Worm (Caenorhabditis elegans) whole organism, midembryonic: ENCODE measurements around the gene aat-2.

Experiments used
- flt-1 ChIP-seq: fragments of 200-800 bp; sonication (Bioruptor generic); IDR thresholded peaks from 2 replicates; pipeline ENCODE4 v1.3.6; 2022; ENCODE audit warnings: missing genetic modification characterization, missing compliant biosample characterization
- klf-2 ChIP-seq: fragments of 200-800 bp; sonication (Bioruptor generic); conservative IDR thresholded peaks from 2 replicates; pipeline ENCODE4 v1.3.6; 2022; ENCODE audit warnings: missing genetic modification reagents, missing genetic modification characterization, missing compliant biosample characterization
- tab-1 ChIP-seq: fragments of 200-800 bp; sonication (Bioruptor generic); IDR thresholded peaks from 2 replicates; pipeline ENCODE4 v1.3.6; 2022; ENCODE audit warnings: missing genetic modification characterization, missing compliant biosample characterization
- ztf-29 ChIP-seq: fragments of 200-800 bp; sonication (Bioruptor generic); IDR thresholded peaks from 2 replicates; pipeline ENCODE4 v1.3.6; 2022; ENCODE audit warnings: missing genetic modification reagents, missing genetic modification characterization, missing compliant biosample characterization

DNA sequence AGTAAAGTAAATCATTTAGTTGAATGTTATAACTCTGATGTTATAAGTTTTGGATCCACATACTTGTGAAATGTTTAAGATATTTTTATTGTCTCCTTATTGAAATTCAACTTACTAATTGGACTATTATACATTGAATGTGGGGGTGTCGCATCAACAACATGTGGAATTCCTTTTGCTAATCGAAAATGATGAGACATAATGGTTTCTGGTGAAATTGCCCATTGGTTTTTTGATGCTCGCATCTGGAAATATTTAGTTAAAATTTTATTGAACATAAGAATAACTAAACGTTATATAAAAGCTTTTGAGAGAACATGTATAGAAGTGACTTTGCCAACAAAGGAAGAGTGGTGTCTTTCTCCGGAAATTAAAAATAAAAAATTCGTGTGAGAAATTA, 45.8 kb upstream of the aat-2 start, which contains the start of gene ZK682.7:
- no peak for TF ChIP-seq klf-2 (GFP tag; lab: Robert Waterston, UW)
- TF ChIP-seq flt-1 (GFP tag; lab: Robert Waterston, UW): no peak
- TF ChIP-seq ztf-29: no peak
- TF ChIP-seq tab-1 (GFP tag; lab: Robert Waterston, UW): no peak
